Fruit fly (Drosophila melanogaster) whole organism, adult: ENCODE data around the gene Cyp4d21.

Experiments
- CG12768 ChIP-seq: fragments of 200-800 bp; sonication (Bioruptor generic); optimal IDR thresholded peaks from 2 replicates; lab custom pipeline; 2017; ENCODE audit warnings: missing biosample characterization, missing genetic modification characterization, mild to moderate bottlenecking, moderate library complexity, missing genetic modification reagents
- CG7101 ChIP-seq: fragments of 200-800 bp; sonication (Bioruptor generic); optimal IDR thresholded peaks from 2 replicates; lab custom pipeline; 2018; ENCODE audit warnings: missing biosample characterization, mild to moderate bottlenecking, missing genetic modification characterization, moderate library complexity
- Clk ChIP-seq: fragments of 200-800 bp; sonication (Bioruptor generic); optimal IDR thresholded peaks from 2 replicates; lab custom pipeline; 2017; ENCODE audit warnings: missing biosample characterization, missing genetic modification characterization
- Hr96 ChIP-seq: fragments of 200-800 bp; sonication (Bioruptor generic); optimal IDR thresholded peaks from 2 replicates; lab custom pipeline; 2016; ENCODE audit warnings: missing biosample characterization, missing genetic modification characterization
- kay ChIP-seq: fragments of 200-800 bp; sonication (Bioruptor generic); peaks from one replicate; lab custom pipeline; 2016; ENCODE audit warnings: missing biosample characterization, missing genetic modification characterization, borderline replicate concordance
- toe ChIP-seq: fragments of 200-800 bp; sonication (Bioruptor generic); optimal IDR thresholded peaks from 2 replicates; lab custom pipeline; 2016; ENCODE audit warnings: missing biosample characterization, missing genetic modification characterization

DNA sequence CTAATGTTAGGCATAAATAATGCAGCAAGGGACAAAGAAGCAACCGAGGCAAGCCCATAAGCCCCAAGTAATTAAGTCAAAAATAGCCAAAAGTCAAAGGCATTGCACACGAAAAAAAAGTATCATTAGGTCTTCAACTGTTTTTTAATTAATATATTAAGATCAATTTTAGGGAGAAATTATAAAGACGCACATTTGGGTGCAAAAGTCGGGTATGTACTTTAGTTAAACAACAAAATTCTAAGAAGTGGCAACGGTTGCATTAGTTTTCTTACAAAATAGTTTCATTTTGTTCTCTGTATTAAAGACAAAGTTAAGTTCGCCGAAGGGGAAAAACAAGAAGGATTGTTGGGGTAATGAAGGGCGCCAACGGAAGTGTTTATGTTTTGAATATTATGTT, 38.8 kb upstream of the Cyp4d21 start:
- no peak for TF ChIP-seq Hr96
- TF ChIP-seq toe (GFP tag; lab: Kevin White, UChicago), result no peak
- no peak for TF ChIP-seq CG7101 (tag; lab: Kevin White, UChicago)
- no peak for TF ChIP-seq Clk (GFP tag; lab: Kevin White, UChicago)
- TF ChIP-seq CG12768 (GFP tag; lab: Kevin White, UChicago), result no peak
- no peak for TF ChIP-seq kay (GFP tag; lab: Kevin White, UChicago)
